Fruit fly (Drosophila melanogaster): Measurements from ENCODE around the gene ed.

The ed gene

DNA sequence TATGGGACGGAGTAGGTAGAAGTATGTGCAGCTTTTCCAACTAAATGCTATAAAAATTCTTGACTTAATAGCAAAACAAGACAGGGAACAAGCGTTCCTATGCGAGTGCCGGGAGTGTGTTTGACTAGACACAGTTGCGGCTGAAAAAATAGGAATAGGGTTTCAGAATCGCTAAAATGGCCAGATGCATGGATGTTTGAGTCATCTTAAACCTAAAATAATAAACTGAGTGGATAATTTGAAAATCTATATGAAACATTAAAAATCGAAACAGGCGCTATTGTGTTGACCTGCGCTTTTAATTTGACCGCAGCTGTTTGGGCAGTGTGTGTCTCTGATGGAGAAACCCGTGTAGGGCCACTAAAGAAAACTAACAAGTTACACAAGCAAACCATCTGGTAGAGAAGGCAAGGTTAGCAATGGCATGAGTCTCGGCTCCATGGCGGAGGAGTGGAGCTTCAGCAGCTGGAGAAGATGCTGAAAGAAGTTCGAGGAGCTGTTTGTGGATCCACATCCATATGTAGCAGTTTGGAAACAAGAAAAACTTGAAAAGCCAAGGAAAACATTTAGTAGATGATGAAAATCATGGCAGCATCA lies 62.6 kb downstream of the ed start (continued):
- TF ChIP-seq CG12219 (GFP tag; optimal IDR thresholded peaks at IDR 0.05), result peak; percentile 73
- no peak for TF ChIP-seq CG34224 (GFP tag; IDR thresholded peaks at IDR 0.05; ENCODE audit: partially characterized antibody)
- peak; percentile 77 for TF ChIP-seq Side (GFP tag; optimal IDR thresholded peaks at IDR 0.05)
- TF ChIP-seq H2.0 (GFP tag; IDR thresholded peaks at IDR 0.05), result peak; percentile 73
- TF ChIP-seq insv (GFP tag; optimal IDR thresholded peaks at IDR 0.05), result no peak
- peak; percentile 84 for TF ChIP-seq ken (GFP tag; IDR thresholded peaks at IDR 0.05)
- TF ChIP-seq HHEX (GFP tag; optimal IDR thresholded peaks at IDR 0.05), result peak; percentile 75
- no peak for TF ChIP-seq CG7963 (GFP tag; IDR thresholded peaks at IDR 0.05; ENCODE audit: partially characterized antibody)
- peak; percentile 64 for TF ChIP-seq CG18476 (GFP tag; optimal IDR thresholded peaks at IDR 0.05)
- peak; percentile 48 for TF ChIP-seq CG10959 (GFP tag; IDR thresholded peaks at IDR 0.05)
- TF ChIP-seq emc (GFP tag; optimal IDR thresholded peaks at IDR 0.05), result no peak
- peak; percentile 59 for TF ChIP-seq CG18764 (GFP tag; optimal IDR thresholded peaks at IDR 0.05)
- no peak for TF ChIP-seq corto (GFP tag; optimal IDR thresholded peaks at IDR 0.05)
- peak; percentile 86 for TF ChIP-seq zfh1 (GFP tag; IDR thresholded peaks at IDR 0.05)
- peak; percentile 55 for TF ChIP-seq slou (GFP tag; optimal IDR thresholded peaks at IDR 0.05)
- TF ChIP-seq CG1529 (GFP tag; optimal IDR thresholded peaks at IDR 0.05), result peak; percentile 74
- TF ChIP-seq Ets65A (GFP tag), result peak; percentile 95
- no peak for TF ChIP-seq B-H2 (GFP tag; optimal IDR thresholded peaks at IDR 0.05)
- peak; percentile 76 for TF ChIP-seq ATbp (GFP tag; optimal IDR thresholded peaks at IDR 0.05)
- TF ChIP-seq Mes4 (GFP tag; optimal IDR thresholded peaks at IDR 0.05), result peak; percentile 63
- TF ChIP-seq sqz (GFP tag; optimal IDR thresholded peaks at IDR 0.05), result no peak
- TF ChIP-seq Asciz (GFP tag; optimal IDR thresholded peaks at IDR 0.05), result peak; percentile 73
- peak; percentile 50 for TF ChIP-seq CG9817 (tag; optimal IDR thresholded peaks at IDR 0.05)
- TF ChIP-seq Stat92E (GFP tag; optimal IDR thresholded peaks at IDR 0.05), result peak in 1 of 3 experiments; percentile 11
- no peak for TF ChIP-seq ftz-f1 (GFP tag; optimal IDR thresholded peaks at IDR 0.05)
- peak; percentile 64 for TF ChIP-seq bcd (GFP tag; optimal IDR thresholded peaks at IDR 0.05)
- TF ChIP-seq CG34376 (GFP tag; optimal IDR thresholded peaks at IDR 0.05), result no peak
- no peak for TF ChIP-seq CG9797 (GFP tag; optimal IDR thresholded peaks at IDR 0.05)
- TF ChIP-seq hth (optimal IDR thresholded peaks at IDR 0.05), result no peak
- peak; percentile 73 for TF ChIP-seq CHES-1-like (GFP tag; optimal IDR thresholded peaks at IDR 0.05)
- peak; percentile 71 for TF ChIP-seq croc (GFP tag; conservative IDR thresholded peaks at IDR 0.05)
- TF ChIP-seq scrt (GFP tag; optimal IDR thresholded peaks at IDR 0.05), result peak; percentile 42
- peak; percentile 73 for TF ChIP-seq sens-2 (GFP tag; IDR thresholded peaks at IDR 0.05)
- peak; percentile 62 for TF ChIP-seq CG8388 (GFP tag; optimal IDR thresholded peaks at IDR 0.05)
- TF ChIP-seq CG14667 (GFP tag; IDR thresholded peaks at IDR 0.05), result peak; percentile 66
- peak; percentile 46 for TF ChIP-seq CG12104 (GFP tag; optimal IDR thresholded peaks at IDR 0.05)
- TF ChIP-seq bigmax (GFP tag; optimal IDR thresholded peaks at IDR 0.05), result no peak
- peak; percentile 58 for TF ChIP-seq her (GFP tag; optimal IDR thresholded peaks at IDR 0.05)
- TF ChIP-seq sens (GFP tag), result peak; percentile 97
- TF ChIP-seq Hmr (GFP tag; optimal IDR thresholded peaks at IDR 0.05), result peak; percentile 73
- TF ChIP-seq ase (GFP tag; IDR thresholded peaks at IDR 0.05), result peak; percentile 81
- peak; percentile 69 for TF ChIP-seq CG8924 (tag; optimal IDR thresholded peaks at IDR 0.05)
- peak; percentile 48 for TF ChIP-seq CG14965 (GFP tag; optimal IDR thresholded peaks at IDR 0.05; ENCODE audit: borderline replicate concordance)
- peak; percentile 61 for TF ChIP-seq Dip3 (GFP tag; optimal IDR thresholded peaks at IDR 0.05)
- peak; percentile 61 for TF ChIP-seq CG18619 (GFP tag; optimal IDR thresholded peaks at IDR 0.05)
- TF ChIP-seq CG10431 (GFP tag; optimal IDR thresholded peaks at IDR 0.05), result no peak
- TF ChIP-seq CG17912 (GFP tag; optimal IDR thresholded peaks at IDR 0.05), result no peak
- peak; percentile 47; the same call in 1 of the 2 replicates for TF ChIP-seq CG4404 (GFP tag; IDR thresholded peaks at IDR 0.05)
- no peak for TF ChIP-seq fd3F (GFP tag; optimal IDR thresholded peaks at IDR 0.05)
- no peak for TF ChIP-seq CG15696 (tag; optimal IDR thresholded peaks at IDR 0.05)
